Fruit fly (Drosophila melanogaster): ENCODE measurements around the gene RpLP0.

DNA sequence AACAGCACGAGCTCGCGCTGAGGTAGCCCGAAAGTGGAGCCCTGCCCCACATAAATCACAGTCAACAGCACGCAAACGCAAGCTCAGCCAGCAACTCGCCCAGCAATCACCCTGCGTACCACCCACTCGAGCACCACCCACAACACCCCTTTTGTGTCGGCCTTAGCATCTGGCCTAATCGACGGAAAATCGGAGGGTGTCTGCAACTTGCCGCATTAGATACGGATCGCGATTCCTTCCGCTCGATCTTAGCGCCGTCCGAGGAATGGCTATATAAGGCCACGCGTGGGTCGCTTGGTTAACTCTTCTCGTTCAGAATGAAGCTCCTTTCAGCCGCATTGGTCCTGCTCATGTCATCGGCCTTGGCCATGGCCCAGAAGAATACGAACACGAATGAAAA, 4.4 kb downstream of the RpLP0 start, which contains the start of gene Sfp79B:
- no peak for TF ChIP-seq insv (optimal IDR thresholded peaks at IDR 0.05)
- no peak for TF ChIP-seq Sin3A (optimal IDR thresholded peaks at IDR 0.05)
